Fruit fly (Drosophila melanogaster) whole organism, prepupa: ENCODE measurements around the gene hry.

Experiments
- Blimp-1 ChIP-seq: fragments of 200-800 bp; sonication (Bioruptor generic); optimal IDR thresholded peaks from 3 replicates; lab custom pipeline; 2017; ENCODE audit warnings: missing biosample characterization, missing genetic modification characterization, mild to moderate bottlenecking, moderate library complexity, missing genetic modification reagents
- CG10631 ChIP-seq: fragments of 200-800 bp; sonication (Bioruptor generic); optimal IDR thresholded peaks from 2 replicates; lab custom pipeline; 2016; ENCODE audit warnings: missing biosample characterization, missing genetic modification characterization
- CG11294 ChIP-seq: fragments of 200-800 bp; sonication (Bioruptor generic); IDR thresholded peaks from 2 replicates; pipeline ENCODE4 v1.3.6; 2022; ENCODE audit warnings: missing biosample characterization, missing genetic modification characterization
- CG11762 ChIP-seq: fragments of 200-800 bp; sonication (Bioruptor generic); optimal IDR thresholded peaks from 3 replicates; lab custom pipeline; 2016; ENCODE audit warnings: missing biosample characterization, missing genetic modification characterization; ENCODE audit not compliant: insufficient read depth
- CG11902 ChIP-seq: fragments of 200-800 bp; sonication (Bioruptor generic); optimal IDR thresholded peaks from 3 replicates; lab custom pipeline; 2016; ENCODE audit warnings: missing biosample characterization, missing genetic modification characterization
- CG15336 ChIP-seq: fragments of 200-800 bp; sonication (Bioruptor generic); IDR thresholded peaks from 2 replicates; pipeline ENCODE4 v1.3.6; 2022; ENCODE audit warnings: missing biosample characterization, missing genetic modification characterization
- CG1621 ChIP-seq: fragments of 200-800 bp; sonication (Bioruptor generic); optimal IDR thresholded peaks from 3 replicates; lab custom pipeline; 2018; ENCODE audit warnings: missing biosample characterization, mild to moderate bottlenecking, missing genetic modification characterization
- CG16779 ChIP-seq: fragments of 200-800 bp; sonication (Bioruptor generic); optimal IDR thresholded peaks from 3 replicates; lab custom pipeline; 2017; ENCODE audit warnings: missing biosample characterization, mild to moderate bottlenecking, missing genetic modification characterization
- CG3032 ChIP-seq: fragments of 200-800 bp; optimal IDR thresholded peaks from 2 replicates; lab custom pipeline; 2019; ENCODE audit warnings: missing biosample characterization, mild to moderate bottlenecking, missing genetic modification characterization, moderate library complexity
- CG31627 ChIP-seq: fragments of 200-800 bp; sonication (Bioruptor generic); optimal IDR thresholded peaks from 3 replicates; lab custom pipeline; 2016; ENCODE audit warnings: missing biosample characterization, missing genetic modification characterization
- CG32006 ChIP-seq: fragments of 200-800 bp; sonication (Bioruptor generic); optimal IDR thresholded peaks from 3 replicates; lab custom pipeline; 2017; ENCODE audit warnings: missing biosample characterization, mild to moderate bottlenecking, missing genetic modification characterization
- CG34406 ChIP-seq: fragments of 200-800 bp; sonication (Bioruptor generic); optimal IDR thresholded peaks from 3 replicates; lab custom pipeline; 2016; ENCODE audit warnings: missing biosample characterization, missing genetic modification characterization
- CG3919 ChIP-seq: fragments of 200-800 bp; sonication (Bioruptor generic); optimal IDR thresholded peaks from 3 replicates; lab custom pipeline; 2016; ENCODE audit warnings: missing biosample characterization, missing genetic modification characterization
- CG4318 ChIP-seq: fragments of 200-800 bp; sonication (Bioruptor generic); optimal IDR thresholded peaks from 3 replicates; lab custom pipeline; 2017; ENCODE audit warnings: missing biosample characterization, mild to moderate bottlenecking, missing genetic modification characterization
- CG6276 ChIP-seq: fragments of 200-800 bp; sonication (Bioruptor generic); optimal IDR thresholded peaks from 2 replicates; lab custom pipeline; 2017; ENCODE audit warnings: missing biosample characterization, mild to moderate bottlenecking, missing genetic modification characterization
- CG6792 ChIP-seq: fragments of 200-800 bp; sonication (Bioruptor generic); optimal IDR thresholded peaks from 3 replicates; lab custom pipeline; 2016; ENCODE audit warnings: missing biosample characterization, missing genetic modification characterization
- CG7368 ChIP-seq: fragments of 200-800 bp; sonication (Bioruptor generic); optimal IDR thresholded peaks from 3 replicates; lab custom pipeline; 2016; ENCODE audit warnings: missing biosample characterization, missing genetic modification characterization
- CG8119 ChIP-seq: fragments of 200-800 bp; sonication (Bioruptor generic); IDR thresholded peaks from 3 replicates; pipeline ENCODE4 v1.3.6; 2022; ENCODE audit warnings: missing biosample characterization, missing genetic modification characterization
- CG8632 ChIP-seq: fragments of 200-800 bp; sonication (Bioruptor generic); optimal IDR thresholded peaks from 3 replicates; lab custom pipeline; 2016; ENCODE audit warnings: missing biosample characterization, missing genetic modification characterization
- CG9139 ChIP-seq: fragments of 200-800 bp; sonication (Bioruptor generic); optimal IDR thresholded peaks from 3 replicates; lab custom pipeline; 2017; ENCODE audit warnings: missing biosample characterization, mild to moderate bottlenecking, missing genetic modification characterization
- Eip75B ChIP-seq: fragments of 200-800 bp; sonication (Bioruptor generic); optimal IDR thresholded peaks from 3 replicates; lab custom pipeline; 2016; ENCODE audit warnings: missing biosample characterization, missing genetic modification characterization
- Ets96B ChIP-seq: fragments of 200-800 bp; optimal IDR thresholded peaks from 2 replicates; lab custom pipeline; 2019; ENCODE audit warnings: missing biosample characterization, mild to moderate bottlenecking, missing genetic modification characterization, moderate library complexity
- Hr38 ChIP-seq: sonication (Bioruptor generic); optimal IDR thresholded peaks from 2 replicates; lab custom pipeline; 2016; ENCODE audit warnings: missing biosample characterization, missing genetic modification characterization
- Hr39 ChIP-seq: fragments of 200-800 bp; sonication (Bioruptor generic); optimal IDR thresholded peaks from 2 replicates; lab custom pipeline; 2016; ENCODE audit warnings: missing biosample characterization, missing genetic modification characterization
- Hr4 ChIP-seq: fragments of 200-800 bp; sonication (Bioruptor generic); optimal IDR thresholded peaks from 3 replicates; lab custom pipeline; 2016; ENCODE audit warnings: missing biosample characterization, missing genetic modification characterization
- Lpt ChIP-seq: fragments of 200-800 bp; sonication (Bioruptor generic); optimal IDR thresholded peaks from 3 replicates; lab custom pipeline; 2016; ENCODE audit warnings: missing biosample characterization, missing genetic modification characterization
- Met ChIP-seq: fragments of 200-800 bp; sonication (Bioruptor generic); optimal IDR thresholded peaks from 3 replicates; lab custom pipeline; 2016; ENCODE audit warnings: missing biosample characterization, missing genetic modification characterization
- OdsH ChIP-seq: fragments of 200-800 bp; sonication (Bioruptor generic); optimal IDR thresholded peaks from 3 replicates; lab custom pipeline; 2016; ENCODE audit warnings: missing biosample characterization, missing genetic modification characterization
- Smox ChIP-seq: fragments of 200-800 bp; sonication (Bioruptor generic); optimal IDR thresholded peaks from 3 replicates; lab custom pipeline; 2016; ENCODE audit warnings: missing biosample characterization, missing genetic modification characterization
- Sox14 ChIP-seq: fragments of 200-800 bp; sonication (Bioruptor generic); optimal IDR thresholded peaks from 3 replicates; lab custom pipeline; 2016; ENCODE audit warnings: missing biosample characterization, missing genetic modification characterization
- achi ChIP-seq: fragments of 200-800 bp; sonication (Bioruptor generic); optimal IDR thresholded peaks from 3 replicates; lab custom pipeline; 2016; ENCODE audit warnings: missing biosample characterization, missing genetic modification characterization
- acj6 ChIP-seq: fragments of 200-800 bp; sonication (Bioruptor generic); optimal IDR thresholded peaks from 3 replicates; lab custom pipeline; 2016; ENCODE audit warnings: missing biosample characterization, missing genetic modification characterization
- cyc ChIP-seq: fragments of 200-800 bp; sonication (Bioruptor generic); optimal IDR thresholded peaks from 3 replicates; lab custom pipeline; 2016; ENCODE audit warnings: missing biosample characterization, missing genetic modification characterization
- dac ChIP-seq: fragments of 200-800 bp; sonication (Bioruptor generic); optimal IDR thresholded peaks from 2 replicates; lab custom pipeline; 2017; ENCODE audit warnings: missing biosample characterization, mild to moderate bottlenecking, missing genetic modification characterization
- dsx ChIP-seq: fragments of 200-800 bp; optimal IDR thresholded peaks from 3 replicates; lab custom pipeline; 2019; ENCODE audit warnings: missing biosample characterization, mild to moderate bottlenecking, missing genetic modification characterization, moderate library complexity; ENCODE audit not compliant: poor library complexity, severe bottlenecking
- eg ChIP-seq: fragments of 200-800 bp; sonication (Bioruptor generic); IDR thresholded peaks from 3 replicates; pipeline ENCODE4 v1.3.6; 2022; ENCODE audit warnings: missing biosample characterization, missing genetic modification characterization
- esn ChIP-seq: fragments of 200-800 bp; sonication (Bioruptor generic); optimal IDR thresholded peaks from 2 replicates; lab custom pipeline; 2016; ENCODE audit warnings: missing biosample characterization, mild to moderate bottlenecking, missing genetic modification characterization, moderate library complexity
- fd59A ChIP-seq: fragments of 200-800 bp; sonication (Bioruptor generic); optimal IDR thresholded peaks from 2 replicates; lab custom pipeline; 2017; ENCODE audit warnings: missing biosample characterization, mild to moderate bottlenecking, missing genetic modification characterization, missing genetic modification reagents
- fd85E ChIP-seq: fragments of 200-800 bp; sonication (Bioruptor generic); optimal IDR thresholded peaks from 3 replicates; lab custom pipeline; 2016; ENCODE audit warnings: missing biosample characterization, missing genetic modification characterization
- fkh ChIP-seq: fragments of 200-800 bp; sonication (Bioruptor generic); optimal IDR thresholded peaks from 3 replicates; lab custom pipeline; 2017; ENCODE audit warnings: missing biosample characterization, mild to moderate bottlenecking, missing genetic modification characterization, moderate library complexity
- lz ChIP-seq: fragments of 200-800 bp; sonication (Bioruptor generic); optimal IDR thresholded peaks from 3 replicates; lab custom pipeline; 2016; ENCODE audit warnings: missing biosample characterization, missing genetic modification characterization
- net ChIP-seq: fragments of 200-800 bp; sonication (Bioruptor generic); optimal IDR thresholded peaks from 3 replicates; lab custom pipeline; 2016; ENCODE audit warnings: missing biosample characterization, missing genetic modification characterization
- pdm3 ChIP-seq: fragments of 200-800 bp; sonication (Bioruptor generic); optimal IDR thresholded peaks from 3 replicates; lab custom pipeline; 2016; ENCODE audit warnings: missing biosample characterization, missing genetic modification characterization
- spab ChIP-seq: fragments of 200-800 bp; sonication (Bioruptor generic); optimal IDR thresholded peaks from 2 replicates; lab custom pipeline; 2017; ENCODE audit warnings: missing biosample characterization, mild to moderate bottlenecking, missing genetic modification characterization, missing genetic modification reagents
- ss ChIP-seq, 2 experiments: fragments of 200-800 bp; sonication (Bioruptor generic); optimal IDR thresholded peaks; 2 replicates in 1 of 2; 3 replicates in 1 of 2; lab custom pipeline; 2017 to 2018; ENCODE audit warnings: mild to moderate bottlenecking in 2 of 2, missing biosample characterization in 2 of 2, missing genetic modification characterization in 2 of 2, moderate library complexity in 1 of 2
- svp ChIP-seq: fragments of 200-800 bp; sonication (Bioruptor generic); peaks from one replicate; lab custom pipeline; 2016; ENCODE audit warnings: missing biosample characterization, missing genetic modification characterization
- topi ChIP-seq: fragments of 200-800 bp; sonication (Bioruptor generic); optimal IDR thresholded peaks from 3 replicates; lab custom pipeline; 2016; ENCODE audit warnings: missing biosample characterization, missing genetic modification characterization
- vri ChIP-seq: fragments of 200-800 bp; sonication (Bioruptor generic); optimal IDR thresholded peaks from 3 replicates; lab custom pipeline; 2016; ENCODE audit warnings: missing biosample characterization, mild to moderate bottlenecking, missing genetic modification characterization

Gene hry

dm6 chr3L:8716013-8716412, 40.5 kb downstream of the hry start (continued):
- peak; percentile 35 for TF ChIP-seq acj6 (GFP tag; lab: Kevin White, UChicago)
- no peak for TF ChIP-seq CG15336 (GFP tag; lab: Robert Waterston, UW)
- TF ChIP-seq Met (GFP tag; lab: Kevin White, UChicago), result peak; percentile 65
- peak; percentile 48 for TF ChIP-seq lz (GFP tag; lab: Kevin White, UChicago)
- TF ChIP-seq topi (GFP tag; lab: Kevin White, UChicago), result peak; percentile 67
- TF ChIP-seq esn (GFP tag; lab: Kevin White, UChicago), result peak; percentile 68
- no peak for TF ChIP-seq dac (GFP tag; lab: Kevin White, UChicago)
- TF ChIP-seq net (GFP tag; lab: Kevin White, UChicago), result peak; percentile 31
- peak; percentile 23 for TF ChIP-seq CG3032
- TF ChIP-seq CG11294, result no peak
- peak; percentile 31 for TF ChIP-seq CG6792 (GFP tag; lab: Kevin White, UChicago)
- peak; percentile 85 for TF ChIP-seq svp (GFP tag; lab: Kevin White, UChicago)
- peak; percentile 47 for TF ChIP-seq Hr39 (GFP tag; lab: Kevin White, UChicago)
- no peak for TF ChIP-seq CG7368 (GFP tag; lab: Kevin White, UChicago)
- TF ChIP-seq CG10631 (GFP tag; lab: Kevin White, UChicago), result peak; percentile 35
- TF ChIP-seq OdsH (GFP tag; lab: Kevin White, UChicago), result peak; percentile 40

- TF ChIP-seq esn (GFP tag; lab: Kevin White, UChicago) (peak; percentile 12), Hr38 (no peak), dac (GFP tag; lab: Kevin White, UChicago) (no peak), CG6792 (GFP tag; lab: Kevin White, UChicago) (no peak), topi (GFP tag; lab: Kevin White, UChicago) (no peak), Met (GFP tag; lab: Kevin White, UChicago) (peak; percentile 13), net (GFP tag; lab: Kevin White, UChicago) (no peak), spab (GFP tag; lab: Kevin White, UChicago) (no peak), dsx (GFP tag; lab: Kevin White, UChicago) (no peak), CG34406 (GFP tag; lab: Kevin White, UChicago) (no peak), Ets96B (tag; lab: Kevin White, UChicago) (no peak), Hr4 (no peak), CG8632 (GFP tag; lab: Kevin White, UChicago) (no peak), cyc (peak; percentile 13), ss (GFP tag; optimal IDR thresholded peaks at IDR 0.05; lab: Kevin White, UChicago) (no peak), CG11762 (GFP tag; lab: Kevin White, UChicago) (no peak), vri (GFP tag; lab: Kevin White, UChicago) (no peak), CG7368 (GFP tag; lab: Kevin White, UChicago) (no peak), CG1621 (tag; lab: Kevin White, UChicago) (no peak), Eip75B (no peak), Smox (GFP tag; lab: Kevin White, UChicago) (no peak), Blimp-1 (GFP tag; lab: Kevin White, UChicago) (no peak), svp (GFP tag; lab: Kevin White, UChicago) (peak; percentile 22), CG4318 (GFP tag; lab: Kevin White, UChicago) (no peak), pdm3 (GFP tag; lab: Kevin White, UChicago) (no peak), CG9139 (GFP tag; lab: Kevin White, UChicago) (no peak), CG3919 (GFP tag; lab: Kevin White, UChicago) (peak; percentile 6), CG11294 (no peak), fkh (no peak), CG8119 (GFP tag; lab: Robert Waterston, UW) (no peak), fd85E (no peak), Lpt (no peak), CG32006 (GFP tag; lab: Kevin White, UChicago) (no peak), Sox14 (GFP tag; lab: Kevin White, UChicago) (no peak), CG15336 (GFP tag; lab: Robert Waterston, UW) (no peak), Hr39 (GFP tag; lab: Kevin White, UChicago) (no peak), CG11902 (GFP tag; lab: Kevin White, UChicago) (no peak), eg (GFP tag; lab: Robert Waterston, UW) (no peak), achi (GFP tag; lab: Kevin White, UChicago) (no peak), CG10631 (GFP tag; lab: Kevin White, UChicago) (no peak), acj6 (GFP tag; lab: Kevin White, UChicago) (no peak), CG6276 (GFP tag; lab: Kevin White, UChicago) (no peak), OdsH (GFP tag; lab: Kevin White, UChicago) (no peak), CG3032 (no peak), CG31627 (GFP tag; lab: Kevin White, UChicago) (no peak), CG16779 (tag; lab: Kevin White, UChicago) (no peak), fd59A (GFP tag; lab: Kevin White, UChicago) (no peak)
These were observed 43.0 kb downstream of the hry start for dm6 chr3L:8718602-8719001.
